Fruit fly (Drosophila melanogaster) whole organism: ENCODE data around the gene CG3566.

Experiments
- CG8478 ChIP-seq: fragments of >200 bp; optimal IDR thresholded peaks from 2 replicates; lab custom pipeline; 2018; ENCODE audit warnings: inconsistent platforms
- Dll ChIP-seq: fragments of >200 bp; optimal IDR thresholded peaks from 2 replicates; lab custom pipeline; 2017
- usp ChIP-seq: fragments of >200 bp; optimal IDR thresholded peaks from 2 replicates; lab custom pipeline; 2017; ENCODE audit warnings: missing biosample characterization, missing genetic modification characterization, mixed read lengths

DNA sequence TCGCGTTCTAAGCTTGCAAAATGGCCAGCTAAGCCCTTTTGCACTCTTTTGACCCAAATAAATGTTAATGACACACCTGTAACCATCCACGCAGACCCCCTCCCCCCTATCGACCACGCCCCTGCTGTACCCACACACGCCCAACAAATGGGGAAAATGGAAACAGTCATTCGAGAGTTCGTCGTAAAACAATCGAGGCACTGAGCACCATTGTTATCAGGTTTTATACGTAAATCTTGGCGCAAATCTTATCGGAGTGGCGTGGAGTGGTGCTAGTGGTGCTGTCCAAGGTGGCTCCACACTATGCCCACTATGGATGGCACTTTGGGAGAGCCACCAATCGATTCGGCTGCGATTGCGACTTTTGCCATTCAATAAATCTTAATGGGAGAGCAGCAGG, 12.1 kb downstream of the CG3566 start:
- TF ChIP-seq CG8478 (lab: Kevin White, UChicago), result no peak
- no peak for TF ChIP-seq usp
- no peak for TF ChIP-seq Dll (lab: Kevin White, UChicago)
